Worm (Caenorhabditis elegans) whole organism, L3 larva: ENCODE measurements around the gene C36H8.1.
A peak's percentile ranks its signal among the peaks of the same experiment; 100 is the strongest.

Source experiments
- elt-3 ChIP-seq, 3 experiments: fragments of 150-350 bp in 1 of 3; sonication (generic microtip) in 2 of 3; optimal IDR thresholded peaks; 2 replicates in 2 of 3; 4 replicates in 1 of 3; lab custom pipeline; 2014 to 2017; ENCODE audit warnings: missing biosample characterization in 3 of 3, missing genetic modification characterization in 3 of 3
- fkh-10 ChIP-seq: sonication (generic microtip); optimal IDR thresholded peaks from 2 replicates; lab custom pipeline; 2017; ENCODE audit warnings: missing biosample characterization, missing genetic modification reagents, missing genetic modification characterization
- fos-1 ChIP-seq: fragments of 150-350 bp; optimal IDR thresholded peaks from 2 replicates; lab custom pipeline; 2014; ENCODE audit warnings: missing biosample characterization, missing genetic modification characterization
- jun-1 ChIP-seq: fragments of 150-350 bp; optimal IDR thresholded peaks from 2 replicates; lab custom pipeline; 2014; ENCODE audit warnings: missing biosample characterization, missing genetic modification reagents, missing genetic modification characterization
- pha-4 ChIP-seq: fragments of 150-350 bp; optimal IDR thresholded peaks from 2 replicates; lab custom pipeline; 2014; ENCODE audit warnings: missing biosample characterization, missing genetic modification reagents, missing genetic modification characterization
- zag-1 ChIP-seq: fragments of 150-350 bp; optimal IDR thresholded peaks from 2 replicates; lab custom pipeline; 2014; ENCODE audit warnings: missing biosample characterization, missing genetic modification characterization
- ztf-4 ChIP-seq: fragments of 150-350 bp; optimal IDR thresholded peaks from 2 replicates; lab custom pipeline; 2014; ENCODE audit warnings: missing biosample characterization, missing genetic modification characterization

DNA sequence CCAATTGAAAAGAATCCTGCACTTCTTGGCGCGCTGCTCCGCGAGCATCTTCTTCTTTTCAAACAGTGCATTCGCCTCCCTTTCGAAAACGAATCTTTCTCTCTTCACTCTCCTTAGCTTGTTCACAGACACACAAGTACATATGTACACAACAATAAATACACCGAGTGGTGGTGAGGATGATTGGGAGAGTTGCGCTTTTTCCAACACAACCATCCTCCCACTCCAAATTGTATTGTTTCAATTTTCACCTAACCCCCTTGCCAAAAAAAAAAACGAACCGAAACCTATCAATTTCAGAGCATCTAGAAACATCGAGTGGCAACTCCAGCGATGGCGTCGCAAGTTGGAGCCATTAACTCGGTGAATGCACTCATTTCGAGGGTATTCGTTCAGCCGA is 1.7 kb upstream of the C36H8.1 start, which contains the start of gene inx-6:
- TF ChIP-seq fkh-10 (GFP tag; lab: Kevin White, UChicago) (no peak), pha-4 (tag; lab: Kevin White, UChicago) (peak; percentile 47), jun-1 (tag; lab: Kevin White, UChicago) (no peak), fos-1 (tag; lab: Kevin White, UChicago) (no peak), zag-1 (tag; lab: Kevin White, UChicago) (no peak), ztf-4 (tag; lab: Kevin White, UChicago) (no peak), elt-3 (tag; optimal IDR thresholded peaks at IDR 0.05; lab: Kevin White, UChicago) (no peak)
